Worm (Caenorhabditis elegans): Measurements from ENCODE around the gene flad-1.

DNA sequence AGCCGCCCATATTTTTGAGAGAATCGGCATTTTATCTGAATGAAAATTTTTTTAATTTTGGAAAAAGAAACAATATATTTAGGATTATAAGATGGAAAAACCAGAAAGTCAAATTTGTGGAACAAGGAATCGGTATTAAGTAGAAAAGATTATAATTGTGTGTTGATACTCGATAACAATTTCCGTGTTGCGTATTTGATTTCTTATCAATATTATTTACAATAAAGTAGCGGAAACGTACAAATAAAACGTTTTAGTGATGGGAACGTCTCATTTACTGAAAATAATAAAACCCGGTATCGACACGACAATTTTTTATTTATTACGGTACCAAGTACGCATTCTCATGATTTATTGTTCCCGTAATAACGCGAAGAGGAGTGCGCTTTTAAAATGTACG lies 7.1 kb upstream of the flad-1 start, which contains the start of gene C05C10.3:
- no peak for TF ChIP-seq ztf-11 (tag; optimal IDR thresholded peaks at IDR 0.05)
- no peak for TF ChIP-seq nhr-10 (tag; optimal IDR thresholded peaks at IDR 0.05)
- no peak for TF ChIP-seq nhr-237 (tag; optimal IDR thresholded peaks at IDR 0.05)
- no peak for TF ChIP-seq dmd-4 (tag; optimal IDR thresholded peaks at IDR 0.05)
- no peak for TF ChIP-seq elt-3 (tag; optimal IDR thresholded peaks at IDR 0.05)
- TF ChIP-seq skn-1 (tag; optimal IDR thresholded peaks at IDR 0.05): no peak
- no peak for TF ChIP-seq unc-55 (GFP tag; optimal IDR thresholded peaks at IDR 0.05)

All from whole organism, L2 larva.